Worm (Caenorhabditis elegans): ENCODE data around the gene Y40C5A.4.

- TF ChIP-seq dao-5 (tag; optimal IDR thresholded peaks at IDR 0.05) = peak; percentile 35
- peak; percentile 48 for TF ChIP-seq W03F9.2 (tag; optimal IDR thresholded peaks at IDR 0.05)
- TF ChIP-seq him-1 (tag; optimal IDR thresholded peaks at IDR 0.05) = peak; percentile 68
Observed at ce11 chrIV:7319931-7320435, 44.9 kb downstream of the Y40C5A.4 start.

Data from whole organism, L4/young adult.